Worm (Caenorhabditis elegans): Measurements from ENCODE around the gene dnj-24.

DNA sequence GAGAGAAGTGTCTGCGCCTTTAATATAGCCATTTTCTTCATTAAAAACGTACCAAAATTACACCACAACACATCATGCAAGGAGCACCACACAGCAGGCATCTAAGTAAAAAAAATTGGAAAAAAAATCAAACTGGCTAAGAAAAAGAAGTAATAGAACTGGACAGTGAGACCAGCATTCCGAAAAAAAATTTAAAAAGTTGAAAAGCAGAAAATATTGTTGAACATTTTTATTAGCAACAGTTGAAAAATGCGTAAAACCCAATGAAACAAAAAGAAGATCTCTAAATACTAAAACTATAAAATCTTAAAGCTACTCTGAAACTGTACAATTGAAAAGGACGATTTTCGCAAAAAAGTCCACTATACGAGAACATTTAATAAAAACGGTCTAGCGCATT is 41.8 kb downstream of the dnj-24 start, which contains the start of gene Y32H12A.6:
- no peak for TF ChIP-seq him-1 (tag; optimal IDR thresholded peaks at IDR 0.05)
- no peak for TF ChIP-seq W03F9.2 (tag; optimal IDR thresholded peaks at IDR 0.05)
